Fruit fly (Drosophila melanogaster) whole organism, prepupa: ENCODE data around the gene CG13970.

Experiments used
- Blimp-1 ChIP-seq: fragments of 200-800 bp; sonication (Bioruptor generic); optimal IDR thresholded peaks from 3 replicates; lab custom pipeline; 2017; ENCODE audit warnings: missing biosample characterization, missing genetic modification characterization, mild to moderate bottlenecking, moderate library complexity, missing genetic modification reagents
- CG10631 ChIP-seq: fragments of 200-800 bp; sonication (Bioruptor generic); optimal IDR thresholded peaks from 2 replicates; lab custom pipeline; 2016; ENCODE audit warnings: missing biosample characterization, missing genetic modification characterization
- CG10669 ChIP-seq: fragments of 200-800 bp; sonication (Bioruptor generic); optimal IDR thresholded peaks from 3 replicates; lab custom pipeline; 2018; ENCODE audit warnings: missing biosample characterization, mild to moderate bottlenecking, missing genetic modification characterization, moderate library complexity
- CG11294 ChIP-seq: fragments of 200-800 bp; sonication (Bioruptor generic); IDR thresholded peaks from 2 replicates; pipeline ENCODE4 v1.3.6; 2022; ENCODE audit warnings: missing biosample characterization, missing genetic modification characterization
- CG11762 ChIP-seq: fragments of 200-800 bp; sonication (Bioruptor generic); optimal IDR thresholded peaks from 3 replicates; lab custom pipeline; 2016; ENCODE audit warnings: missing biosample characterization, missing genetic modification characterization; ENCODE audit not compliant: insufficient read depth
- CG11902 ChIP-seq: fragments of 200-800 bp; sonication (Bioruptor generic); optimal IDR thresholded peaks from 3 replicates; lab custom pipeline; 2016; ENCODE audit warnings: missing biosample characterization, missing genetic modification characterization
- CG15336 ChIP-seq: fragments of 200-800 bp; sonication (Bioruptor generic); IDR thresholded peaks from 2 replicates; pipeline ENCODE4 v1.3.6; 2022; ENCODE audit warnings: missing biosample characterization, missing genetic modification characterization
- CG1621 ChIP-seq: fragments of 200-800 bp; sonication (Bioruptor generic); optimal IDR thresholded peaks from 3 replicates; lab custom pipeline; 2018; ENCODE audit warnings: missing biosample characterization, mild to moderate bottlenecking, missing genetic modification characterization
- CG16779 ChIP-seq: fragments of 200-800 bp; sonication (Bioruptor generic); optimal IDR thresholded peaks from 3 replicates; lab custom pipeline; 2017; ENCODE audit warnings: missing biosample characterization, mild to moderate bottlenecking, missing genetic modification characterization
- CG3032 ChIP-seq: fragments of 200-800 bp; optimal IDR thresholded peaks from 2 replicates; lab custom pipeline; 2019; ENCODE audit warnings: missing biosample characterization, mild to moderate bottlenecking, missing genetic modification characterization, moderate library complexity
- CG31627 ChIP-seq: fragments of 200-800 bp; sonication (Bioruptor generic); optimal IDR thresholded peaks from 3 replicates; lab custom pipeline; 2016; ENCODE audit warnings: missing biosample characterization, missing genetic modification characterization
- CG32006 ChIP-seq: fragments of 200-800 bp; sonication (Bioruptor generic); optimal IDR thresholded peaks from 3 replicates; lab custom pipeline; 2017; ENCODE audit warnings: missing biosample characterization, mild to moderate bottlenecking, missing genetic modification characterization
- CG34406 ChIP-seq: fragments of 200-800 bp; sonication (Bioruptor generic); optimal IDR thresholded peaks from 3 replicates; lab custom pipeline; 2016; ENCODE audit warnings: missing biosample characterization, missing genetic modification characterization
- CG3919 ChIP-seq: fragments of 200-800 bp; sonication (Bioruptor generic); optimal IDR thresholded peaks from 3 replicates; lab custom pipeline; 2016; ENCODE audit warnings: missing biosample characterization, missing genetic modification characterization
- CG4318 ChIP-seq: fragments of 200-800 bp; sonication (Bioruptor generic); optimal IDR thresholded peaks from 3 replicates; lab custom pipeline; 2017; ENCODE audit warnings: missing biosample characterization, mild to moderate bottlenecking, missing genetic modification characterization
- CG6163 ChIP-seq: fragments of 200-800 bp; sonication (Bioruptor generic); IDR thresholded peaks from 3 replicates; pipeline ENCODE4 v1.3.6; 2022; ENCODE audit warnings: missing biosample characterization, missing genetic modification characterization
- CG6276 ChIP-seq: fragments of 200-800 bp; sonication (Bioruptor generic); optimal IDR thresholded peaks from 2 replicates; lab custom pipeline; 2017; ENCODE audit warnings: missing biosample characterization, mild to moderate bottlenecking, missing genetic modification characterization
- CG6808 ChIP-seq: fragments of 200-800 bp; sonication (Bioruptor generic); optimal IDR thresholded peaks from 3 replicates; lab custom pipeline; 2017; ENCODE audit warnings: missing biosample characterization, missing genetic modification characterization, mild to moderate bottlenecking, moderate library complexity, missing genetic modification reagents
- CG6854 ChIP-seq: fragments of 200-800 bp; sonication (Bioruptor generic); optimal IDR thresholded peaks from 2 replicates; lab custom pipeline; 2017; ENCODE audit warnings: missing biosample characterization, mild to moderate bottlenecking, missing genetic modification characterization
- CG7368 ChIP-seq: fragments of 200-800 bp; sonication (Bioruptor generic); optimal IDR thresholded peaks from 3 replicates; lab custom pipeline; 2016; ENCODE audit warnings: missing biosample characterization, missing genetic modification characterization
- CG8119 ChIP-seq: fragments of 200-800 bp; sonication (Bioruptor generic); IDR thresholded peaks from 3 replicates; pipeline ENCODE4 v1.3.6; 2022; ENCODE audit warnings: missing biosample characterization, missing genetic modification characterization
- CG8319 ChIP-seq: fragments of 200-800 bp; sonication (Bioruptor generic); optimal IDR thresholded peaks from 3 replicates; lab custom pipeline; 2016; ENCODE audit warnings: missing biosample characterization, missing genetic modification characterization
- CG8632 ChIP-seq: fragments of 200-800 bp; sonication (Bioruptor generic); optimal IDR thresholded peaks from 3 replicates; lab custom pipeline; 2016; ENCODE audit warnings: missing biosample characterization, missing genetic modification characterization
- CG9139 ChIP-seq: fragments of 200-800 bp; sonication (Bioruptor generic); optimal IDR thresholded peaks from 3 replicates; lab custom pipeline; 2017; ENCODE audit warnings: missing biosample characterization, mild to moderate bottlenecking, missing genetic modification characterization
- Eip93F ChIP-seq: fragments of 200-800 bp; sonication (Bioruptor generic); optimal IDR thresholded peaks from 2 replicates; lab custom pipeline; 2016; ENCODE audit warnings: missing biosample characterization, mild to moderate bottlenecking, missing genetic modification characterization
- Ets21C ChIP-seq: fragments of 200-800 bp; sonication (Bioruptor generic); optimal IDR thresholded peaks from 3 replicates; lab custom pipeline; 2016; ENCODE audit warnings: missing biosample characterization, missing genetic modification characterization
- Ets96B ChIP-seq: fragments of 200-800 bp; optimal IDR thresholded peaks from 2 replicates; lab custom pipeline; 2019; ENCODE audit warnings: missing biosample characterization, mild to moderate bottlenecking, missing genetic modification characterization, moderate library complexity
- Hr38 ChIP-seq: sonication (Bioruptor generic); optimal IDR thresholded peaks from 2 replicates; lab custom pipeline; 2016; ENCODE audit warnings: missing biosample characterization, missing genetic modification characterization
- Hr39 ChIP-seq: fragments of 200-800 bp; sonication (Bioruptor generic); optimal IDR thresholded peaks from 2 replicates; lab custom pipeline; 2016; ENCODE audit warnings: missing biosample characterization, missing genetic modification characterization
- Hr4 ChIP-seq: fragments of 200-800 bp; sonication (Bioruptor generic); optimal IDR thresholded peaks from 3 replicates; lab custom pipeline; 2016; ENCODE audit warnings: missing biosample characterization, missing genetic modification characterization
- Lpt ChIP-seq: fragments of 200-800 bp; sonication (Bioruptor generic); optimal IDR thresholded peaks from 3 replicates; lab custom pipeline; 2016; ENCODE audit warnings: missing biosample characterization, missing genetic modification characterization
- Met ChIP-seq: fragments of 200-800 bp; sonication (Bioruptor generic); optimal IDR thresholded peaks from 3 replicates; lab custom pipeline; 2016; ENCODE audit warnings: missing biosample characterization, missing genetic modification characterization
- Smox ChIP-seq: fragments of 200-800 bp; sonication (Bioruptor generic); optimal IDR thresholded peaks from 3 replicates; lab custom pipeline; 2016; ENCODE audit warnings: missing biosample characterization, missing genetic modification characterization
- Sox102F ChIP-seq: fragments of 200-800 bp; sonication (Bioruptor generic); optimal IDR thresholded peaks from 2 replicates; lab custom pipeline; 2016; ENCODE audit warnings: missing biosample characterization, mild to moderate bottlenecking, missing genetic modification characterization
- Sox14 ChIP-seq: fragments of 200-800 bp; sonication (Bioruptor generic); optimal IDR thresholded peaks from 3 replicates; lab custom pipeline; 2016; ENCODE audit warnings: missing biosample characterization, missing genetic modification characterization
- Sox15 ChIP-seq: fragments of 200-800 bp; sonication (Bioruptor generic); optimal IDR thresholded peaks from 3 replicates; lab custom pipeline; 2016; ENCODE audit warnings: missing biosample characterization, missing genetic modification characterization
- achi ChIP-seq: fragments of 200-800 bp; sonication (Bioruptor generic); optimal IDR thresholded peaks from 3 replicates; lab custom pipeline; 2016; ENCODE audit warnings: missing biosample characterization, missing genetic modification characterization
- acj6 ChIP-seq: fragments of 200-800 bp; sonication (Bioruptor generic); optimal IDR thresholded peaks from 3 replicates; lab custom pipeline; 2016; ENCODE audit warnings: missing biosample characterization, missing genetic modification characterization
- dac ChIP-seq: fragments of 200-800 bp; sonication (Bioruptor generic); optimal IDR thresholded peaks from 2 replicates; lab custom pipeline; 2017; ENCODE audit warnings: missing biosample characterization, mild to moderate bottlenecking, missing genetic modification characterization
- dsx ChIP-seq: fragments of 200-800 bp; optimal IDR thresholded peaks from 3 replicates; lab custom pipeline; 2019; ENCODE audit warnings: missing biosample characterization, mild to moderate bottlenecking, missing genetic modification characterization, moderate library complexity; ENCODE audit not compliant: poor library complexity, severe bottlenecking
- eg ChIP-seq: fragments of 200-800 bp; sonication (Bioruptor generic); IDR thresholded peaks from 3 replicates; pipeline ENCODE4 v1.3.6; 2022; ENCODE audit warnings: missing biosample characterization, missing genetic modification characterization
- fd59A ChIP-seq: fragments of 200-800 bp; sonication (Bioruptor generic); optimal IDR thresholded peaks from 2 replicates; lab custom pipeline; 2017; ENCODE audit warnings: missing biosample characterization, mild to moderate bottlenecking, missing genetic modification characterization, missing genetic modification reagents
- fkh ChIP-seq: fragments of 200-800 bp; sonication (Bioruptor generic); optimal IDR thresholded peaks from 3 replicates; lab custom pipeline; 2017; ENCODE audit warnings: missing biosample characterization, mild to moderate bottlenecking, missing genetic modification characterization, moderate library complexity
- lz ChIP-seq: fragments of 200-800 bp; sonication (Bioruptor generic); optimal IDR thresholded peaks from 3 replicates; lab custom pipeline; 2016; ENCODE audit warnings: missing biosample characterization, missing genetic modification characterization
- net ChIP-seq: fragments of 200-800 bp; sonication (Bioruptor generic); optimal IDR thresholded peaks from 3 replicates; lab custom pipeline; 2016; ENCODE audit warnings: missing biosample characterization, missing genetic modification characterization
- pdm3 ChIP-seq: fragments of 200-800 bp; sonication (Bioruptor generic); optimal IDR thresholded peaks from 3 replicates; lab custom pipeline; 2016; ENCODE audit warnings: missing biosample characterization, missing genetic modification characterization
- salr ChIP-seq, 2 experiments: fragments of 200-800 bp; sonication (Bioruptor generic); optimal IDR thresholded peaks; 3 replicates each; lab custom pipeline; 2016 to 2018; ENCODE audit warnings: missing biosample characterization in 2 of 2, missing genetic modification characterization in 2 of 2, mild to moderate bottlenecking in 1 of 2
- spab ChIP-seq: fragments of 200-800 bp; sonication (Bioruptor generic); optimal IDR thresholded peaks from 2 replicates; lab custom pipeline; 2017; ENCODE audit warnings: missing biosample characterization, mild to moderate bottlenecking, missing genetic modification characterization, missing genetic modification reagents
- svp ChIP-seq: fragments of 200-800 bp; sonication (Bioruptor generic); peaks from one replicate; lab custom pipeline; 2016; ENCODE audit warnings: missing biosample characterization, missing genetic modification characterization
- topi ChIP-seq: fragments of 200-800 bp; sonication (Bioruptor generic); optimal IDR thresholded peaks from 3 replicates; lab custom pipeline; 2016; ENCODE audit warnings: missing biosample characterization, missing genetic modification characterization
- vri ChIP-seq: fragments of 200-800 bp; sonication (Bioruptor generic); optimal IDR thresholded peaks from 3 replicates; lab custom pipeline; 2016; ENCODE audit warnings: missing biosample characterization, mild to moderate bottlenecking, missing genetic modification characterization

CG13970 gene

DNA sequence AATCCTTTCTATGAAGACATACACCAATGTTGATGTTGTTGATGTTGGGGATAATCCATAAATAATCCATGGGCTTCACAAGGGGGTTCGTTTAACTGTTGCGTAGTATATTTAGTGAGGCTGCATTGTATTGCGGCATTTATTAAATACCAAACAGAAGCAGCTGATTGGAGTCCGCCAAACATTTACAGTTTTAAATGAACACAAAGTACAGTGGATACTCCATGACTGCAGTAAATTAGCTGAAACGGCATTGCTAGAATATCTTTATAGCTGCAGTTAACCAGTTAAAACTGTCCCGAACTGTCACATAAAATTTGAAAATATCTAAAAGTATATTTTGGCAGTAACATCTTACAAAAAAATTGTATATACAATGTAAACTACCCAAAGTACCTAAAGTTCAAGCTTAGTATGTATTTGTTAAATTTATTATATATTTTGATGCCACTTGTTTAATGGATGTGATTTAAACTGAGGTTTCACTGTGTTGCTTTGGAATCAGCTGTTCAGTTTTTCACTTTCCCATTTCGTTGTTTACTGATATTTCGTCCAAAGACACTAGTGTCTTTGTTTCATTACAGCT is 12.8 kb downstream of the CG13970 start, which contains the start of the genes CG10747 and Pyroxd1:
Gene CG10747 (minus strand): TSS at position 255 of the 586 bp plus-strand sequence.
Gene Pyroxd1 (plus strand): TSS at position 342 of the 586 bp plus-strand sequence.
- TF ChIP-seq CG6854 (GFP tag; lab: Kevin White, UChicago): peak; percentile 97
- peak; percentile 99 for TF ChIP-seq pdm3 (GFP tag; lab: Kevin White, UChicago)
- TF ChIP-seq CG11902 (GFP tag; lab: Kevin White, UChicago): peak; percentile 98
- TF ChIP-seq CG9139 (GFP tag; lab: Kevin White, UChicago): peak; percentile 96
- peak; percentile 100 for TF ChIP-seq CG8119
- TF ChIP-seq CG10631 (GFP tag; lab: Kevin White, UChicago): peak; percentile 99
- TF ChIP-seq Blimp-1 (GFP tag; lab: Kevin White, UChicago): peak; percentile 96
- peak; percentile 97 for TF ChIP-seq CG6163 (GFP tag; lab: Robert Waterston, UW)
- peak; percentile 99 for TF ChIP-seq CG3919 (GFP tag; lab: Kevin White, UChicago)
- TF ChIP-seq Sox14: peak; percentile 99
- TF ChIP-seq CG6276 (GFP tag; lab: Kevin White, UChicago): peak; percentile 99
- peak; percentile 98 for TF ChIP-seq dac (GFP tag; lab: Kevin White, UChicago)
- peak; percentile 99 for TF ChIP-seq Hr39 (GFP tag; lab: Kevin White, UChicago)
- peak; percentile 98 for TF ChIP-seq CG3032 (tag; lab: Kevin White, UChicago)
- TF ChIP-seq Smox (GFP tag; lab: Kevin White, UChicago): peak; percentile 99
- peak; percentile 99 for TF ChIP-seq CG31627 (GFP tag; lab: Kevin White, UChicago)
- TF ChIP-seq CG32006: peak; percentile 100
- peak; percentile 97 for TF ChIP-seq spab (GFP tag; lab: Kevin White, UChicago)
- peak; percentile 99 for TF ChIP-seq CG15336 (GFP tag; lab: Robert Waterston, UW)
- TF ChIP-seq lz (GFP tag; lab: Kevin White, UChicago): peak; percentile 99
- peak; percentile 87 for TF ChIP-seq fkh (GFP tag; lab: Kevin White, UChicago)
- peak; percentile 88 for TF ChIP-seq Hr38 (GFP tag; lab: Kevin White, UChicago)
- peak; percentile 98 for TF ChIP-seq CG16779
- TF ChIP-seq Met (GFP tag; lab: Kevin White, UChicago): peak; percentile 99
- TF ChIP-seq CG4318 (GFP tag; lab: Kevin White, UChicago): peak; percentile 99
- peak; percentile 99 for TF ChIP-seq acj6 (GFP tag; lab: Kevin White, UChicago)
- TF ChIP-seq CG1621 (tag; lab: Kevin White, UChicago): peak; percentile 97
- peak; percentile 98 for TF ChIP-seq CG8632
- peak; percentile 98 for TF ChIP-seq CG8319 (GFP tag; lab: Kevin White, UChicago)
- TF ChIP-seq CG34406 (GFP tag; lab: Kevin White, UChicago): peak; percentile 99
- TF ChIP-seq salr (GFP tag; optimal IDR thresholded peaks at IDR 0.05; lab: Kevin White, UChicago): peak; percentile 95 to 99
- TF ChIP-seq fd59A (GFP tag; lab: Kevin White, UChicago): peak; percentile 98
- peak; percentile 98 for TF ChIP-seq CG7368 (GFP tag; lab: Kevin White, UChicago)
- peak; percentile 98 for TF ChIP-seq Eip93F (GFP tag; lab: Kevin White, UChicago)
- TF ChIP-seq achi (GFP tag; lab: Kevin White, UChicago): peak; percentile 98
- TF ChIP-seq vri (GFP tag; lab: Kevin White, UChicago): peak; percentile 96
- peak; percentile 99 for TF ChIP-seq net (GFP tag; lab: Kevin White, UChicago)
- peak; percentile 99 for TF ChIP-seq svp (GFP tag; lab: Kevin White, UChicago)
- peak; percentile 99 for TF ChIP-seq CG10669 (GFP tag; lab: Kevin White, UChicago)
- TF ChIP-seq CG6808: peak; percentile 97
- TF ChIP-seq Ets96B (tag; lab: Kevin White, UChicago): peak; percentile 98
- peak; percentile 99 for TF ChIP-seq Sox102F (GFP tag; lab: Kevin White, UChicago)
- peak; percentile 99 for TF ChIP-seq eg (GFP tag; lab: Robert Waterston, UW)
- TF ChIP-seq topi (GFP tag; lab: Kevin White, UChicago): peak; percentile 99
- TF ChIP-seq CG11294 (GFP tag; lab: Robert Waterston, UW): peak; percentile 98
- peak; percentile 98 for TF ChIP-seq Ets21C (GFP tag; lab: Kevin White, UChicago)
- peak; percentile 99 for TF ChIP-seq CG11762 (GFP tag; lab: Kevin White, UChicago)
- TF ChIP-seq Lpt (GFP tag; lab: Kevin White, UChicago): peak; percentile 99
- peak; percentile 100 for TF ChIP-seq Hr4 (GFP tag; lab: Kevin White, UChicago)
- peak; percentile 97 for TF ChIP-seq dsx (GFP tag; lab: Kevin White, UChicago)
- peak; percentile 99 for TF ChIP-seq Sox15 (GFP tag; lab: Kevin White, UChicago)
